Fruit fly (Drosophila melanogaster) whole organism, wandering third instar larva: ENCODE results near the gene CG15864.

Experiments used
- Myc ChIP-seq: fragments of >200 bp; optimal IDR thresholded peaks from 2 replicates; lab custom pipeline; 2017
- N ChIP-seq: fragments of >200 bp; optimal IDR thresholded peaks from 2 replicates; lab custom pipeline; 2018; ENCODE audit warnings: missing biosample characterization, missing external identifiers, missing genetic modification characterization
- usp ChIP-seq: fragments of >200 bp; optimal IDR thresholded peaks from 2 replicates; lab custom pipeline; 2017; ENCODE audit warnings: missing biosample characterization, missing genetic modification characterization

- no peak for TF ChIP-seq Myc
- TF ChIP-seq N, result no peak
- TF ChIP-seq usp, result no peak
Measured at dm6 chr3R:8224726-8225460, 23.3 kb upstream of the CG15864 start.
